Worm (Caenorhabditis elegans) whole organism, L1 larva: ENCODE results near the gene M110.3.

Experiments
- C16A3.4 ChIP-seq: fragments of 150-350 bp; optimal IDR thresholded peaks from 2 replicates; lab custom pipeline; 2014; ENCODE audit warnings: missing biosample characterization, missing genetic modification characterization
- F16B12.6 ChIP-seq: fragments of 150-350 bp; optimal IDR thresholded peaks from 2 replicates; lab custom pipeline; 2014; ENCODE audit warnings: missing biosample characterization, missing genetic modification characterization
- aly-2 ChIP-seq: fragments of 150-350 bp; optimal IDR thresholded peaks from 2 replicates; lab custom pipeline; 2014; ENCODE audit warnings: missing biosample characterization, missing genetic modification characterization
- blmp-1 ChIP-seq: fragments of 150-350 bp; optimal IDR thresholded peaks from 2 replicates; lab custom pipeline; 2014; ENCODE audit warnings: missing biosample characterization, missing genetic modification characterization
- ceh-63 ChIP-seq: fragments of 200-800 bp; sonication (Bioruptor generic); optimal IDR thresholded peaks from 2 replicates; lab custom pipeline; 2018; ENCODE audit warnings: mild to moderate bottlenecking, missing genetic modification characterization, missing compliant biosample characterization
- ceh-8 ChIP-seq: fragments of 200-800 bp; sonication (Bioruptor generic); optimal IDR thresholded peaks from 2 replicates; lab custom pipeline; 2018; ENCODE audit warnings: mild to moderate bottlenecking, missing genetic modification characterization, moderate library complexity, missing compliant biosample characterization
- ceh-88 ChIP-seq: fragments of 200-800 bp; sonication (Bioruptor generic); IDR thresholded peaks from 2 replicates; pipeline ENCODE4 v1.3.6; 2022; ENCODE audit warnings: missing genetic modification characterization, missing compliant biosample characterization
- ceh-90 ChIP-seq: sonication (generic microtip); optimal IDR thresholded peaks from 2 replicates; lab custom pipeline; 2016; ENCODE audit warnings: missing genetic modification characterization, missing compliant biosample characterization
- ces-1 ChIP-seq: fragments of 150-350 bp; optimal IDR thresholded peaks from 2 replicates; lab custom pipeline; 2014; ENCODE audit warnings: missing biosample characterization, missing genetic modification reagents, missing genetic modification characterization
- efl-1 ChIP-seq, 4 experiments: fragments of 150-350 bp; optimal IDR thresholded peaks in 3 of 4; peaks in 1 of 4; 1 replicate in 1 of 4; 2 replicates in 3 of 4; lab custom pipeline; 2014; ENCODE audit warnings: missing biosample characterization in 2 of 4, missing genetic modification characterization in 2 of 4, missing genetic modification reagents in 2 of 4
- efl-3 ChIP-seq: fragments of 200-800 bp; sonication (Bioruptor generic); optimal IDR thresholded peaks from 2 replicates; lab custom pipeline; 2018; ENCODE audit warnings: mild to moderate bottlenecking, missing genetic modification characterization, missing compliant biosample characterization
- egl-13 ChIP-seq: sonication (generic microtip); optimal IDR thresholded peaks from 2 replicates; lab custom pipeline; 2016; ENCODE audit warnings: missing genotype, missing genetic modification reagents, missing genetic modification characterization, missing compliant biosample characterization
- elt-2 ChIP-seq: sonication (generic microtip); optimal IDR thresholded peaks from 2 replicates; lab custom pipeline; 2016; ENCODE audit warnings: missing genetic modification characterization, mild to moderate bottlenecking, inconsistent platforms, missing compliant biosample characterization, missing genetic modification reagents
- fkh-8 ChIP-seq: sonication (generic microtip); optimal IDR thresholded peaks from 2 replicates; lab custom pipeline; 2016; ENCODE audit warnings: mild to moderate bottlenecking, missing genetic modification characterization, missing compliant biosample characterization
- fos-1 ChIP-seq: fragments of 150-350 bp; optimal IDR thresholded peaks from 2 replicates; lab custom pipeline; 2014; ENCODE audit warnings: missing biosample characterization, missing genetic modification characterization
- hlh-17 ChIP-seq: fragments of 200-800 bp; sonication (Bioruptor generic); optimal IDR thresholded peaks from 2 replicates; lab custom pipeline; 2018; ENCODE audit warnings: missing genetic modification characterization, mild to moderate bottlenecking, missing compliant biosample characterization, moderate library complexity, borderline replicate concordance
- hlh-4 ChIP-seq: sonication (generic microtip); optimal IDR thresholded peaks from 2 replicates; lab custom pipeline; 2016; ENCODE audit warnings: mild to moderate bottlenecking, missing genetic modification characterization, missing compliant biosample characterization
- irx-1 ChIP-seq: sonication (generic microtip); optimal IDR thresholded peaks from 2 replicates; lab custom pipeline; 2016; ENCODE audit warnings: missing genetic modification characterization, missing compliant biosample characterization
- lin-14 ChIP-seq: fragments of 200-800 bp; sonication (Bioruptor generic); optimal IDR thresholded peaks from 2 replicates; lab custom pipeline; 2018; ENCODE audit warnings: mild to moderate bottlenecking, missing genetic modification characterization, moderate library complexity, missing compliant biosample characterization
- lin-35 ChIP-seq, 2 experiments: fragments of 150-350 bp; optimal IDR thresholded peaks; 2 replicates each; lab custom pipeline; 2014; ENCODE audit warnings: missing biosample characterization in 2 of 2, missing genetic modification characterization in 2 of 2, missing genetic modification reagents in 2 of 2
- mab-9 ChIP-seq: fragments of 200-800 bp; sonication (Bioruptor generic); IDR thresholded peaks from 2 replicates; pipeline ENCODE4 v1.3.6; 2022; ENCODE audit warnings: missing genetic modification reagents, missing genetic modification characterization, missing compliant biosample characterization
- mef-2 ChIP-seq: fragments of 150-350 bp; optimal IDR thresholded peaks from 2 replicates; lab custom pipeline; 2014; ENCODE audit warnings: missing biosample characterization, missing genetic modification characterization
- nhr-237 ChIP-seq: fragments of 150-350 bp; optimal IDR thresholded peaks from 2 replicates; lab custom pipeline; 2014; ENCODE audit warnings: missing biosample characterization, missing genetic modification characterization
- nhr-71 ChIP-seq: sonication (generic microtip); optimal IDR thresholded peaks from 2 replicates; lab custom pipeline; 2016; ENCODE audit warnings: mild to moderate bottlenecking, missing genetic modification characterization, moderate library complexity, missing compliant biosample characterization
- nhr-76 ChIP-seq: sonication (generic microtip); optimal IDR thresholded peaks from 2 replicates; lab custom pipeline; 2017; ENCODE audit warnings: missing biosample characterization, missing genetic modification characterization
- pax-3 ChIP-seq: fragments of 200-800 bp; sonication (Bioruptor generic); optimal IDR thresholded peaks from 2 replicates; lab custom pipeline; 2018; ENCODE audit warnings: mild to moderate bottlenecking, missing genetic modification characterization, moderate library complexity, missing compliant biosample characterization
- pqm-1 ChIP-seq: sonication (generic microtip); optimal IDR thresholded peaks from 3 replicates; lab custom pipeline; 2017; ENCODE audit warnings: missing biosample characterization, missing genetic modification characterization
- rnt-1 ChIP-seq: sonication (generic microtip); optimal IDR thresholded peaks from 2 replicates; lab custom pipeline; 2016; ENCODE audit warnings: mild to moderate bottlenecking, missing genetic modification characterization, moderate library complexity, missing compliant biosample characterization
- swsn-7 ChIP-seq: sonication (generic microtip); optimal IDR thresholded peaks from 2 replicates; lab custom pipeline; 2016; ENCODE audit warnings: missing genetic modification characterization, missing compliant biosample characterization
- unc-62 ChIP-seq: fragments of 150-350 bp; optimal IDR thresholded peaks from 2 replicates; lab custom pipeline; 2014; ENCODE audit warnings: missing biosample characterization, missing genetic modification reagents, missing genetic modification characterization
- unc-98 ChIP-seq: fragments of 200-800 bp; sonication (Bioruptor generic); IDR thresholded peaks from 2 replicates; pipeline ENCODE4 v1.3.6; 2022; ENCODE audit warnings: missing genetic modification characterization, missing compliant biosample characterization
- vab-15 ChIP-seq: sonication (generic microtip); optimal IDR thresholded peaks from 2 replicates; lab custom pipeline; 2017; ENCODE audit warnings: missing genotype, mild to moderate bottlenecking, missing genetic modification characterization, missing compliant biosample characterization
- zag-1 ChIP-seq: fragments of 150-350 bp; optimal IDR thresholded peaks from 2 replicates; lab custom pipeline; 2014; ENCODE audit warnings: missing biosample characterization, missing genetic modification characterization

M110.3 gene

DNA sequence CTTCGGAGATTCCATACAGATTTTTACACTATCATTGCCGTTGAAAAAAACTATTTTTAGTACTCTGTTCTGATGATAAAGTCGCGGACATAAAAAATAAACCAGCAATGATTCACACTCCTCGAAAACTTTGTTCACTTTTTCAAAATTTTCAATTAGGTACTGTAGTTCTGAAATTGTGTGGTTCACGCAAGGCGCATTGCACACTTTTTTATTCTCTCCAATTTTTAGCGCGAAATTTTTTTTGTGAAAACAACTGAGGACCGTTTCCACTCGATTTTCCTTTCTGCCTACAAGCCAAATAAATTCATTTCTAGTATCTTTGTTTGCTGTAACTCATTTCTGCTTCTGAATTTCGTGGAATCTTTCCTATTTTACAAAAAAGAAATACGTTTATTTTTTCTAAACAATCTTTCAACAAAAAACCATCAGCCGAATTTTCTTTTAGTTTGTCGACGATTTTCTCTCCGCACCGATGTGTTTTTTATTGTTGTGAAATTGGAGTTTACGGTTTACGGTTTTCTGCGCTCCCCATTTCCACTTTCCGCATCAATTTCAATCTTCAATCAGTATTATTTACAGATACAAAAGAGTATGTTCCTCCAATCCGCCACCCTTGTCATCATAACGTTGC lies 36.9 kb upstream of the M110.3 start, which contains the start of gene F35C11.5:
F35C11.5 (plus strand) TSS at position 584 of the 634 bp plus-strand sequence.
- TF ChIP-seq blmp-1 (tag; lab: Kevin White, UChicago) (no peak), ceh-90 (tag; lab: Kevin White, UChicago) (no peak), aly-2 (no peak), ceh-8 (no peak), pqm-1 (tag; lab: Kevin White, UChicago) (no peak), hlh-17 (GFP tag; lab: Kevin White, UChicago) (no peak), egl-13 (tag; lab: Kevin White, UChicago) (no peak)

DNA sequence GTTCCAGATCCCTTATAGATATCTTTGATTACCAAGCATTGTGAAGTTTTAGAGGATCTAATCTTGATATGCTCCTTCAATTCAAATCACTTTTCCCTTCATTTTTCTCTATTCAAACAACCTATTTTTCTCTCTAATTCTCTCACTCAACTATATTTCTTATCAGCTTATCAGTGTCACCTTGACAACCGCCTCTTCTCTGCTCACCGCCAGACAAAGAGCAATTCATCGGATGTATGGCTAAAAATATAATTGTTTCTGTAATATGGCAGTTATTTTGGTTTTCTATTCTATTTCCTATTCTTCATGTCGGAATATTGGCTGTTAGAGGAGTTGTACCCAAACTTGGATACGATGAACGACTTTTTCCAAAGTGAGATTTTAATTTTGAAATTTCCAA lies 33.3 kb upstream of the M110.3 start:
- TF ChIP-seq swsn-7 (tag; lab: Kevin White, UChicago) (no peak), lin-14 (GFP tag; lab: Kevin White, UChicago) (no peak), fkh-8 (tag; lab: Kevin White, UChicago) (no peak), hlh-4 (tag; lab: Kevin White, UChicago) (no peak), elt-2 (tag; lab: Kevin White, UChicago) (peak; percentile 36)
- TF ChIP-seq, all 84 proteins: peak for 1

ce11 chrII:8248745-8249144 lies 32.3 kb upstream of the M110.3 start, which contains the start of the genes F35C11.2 and F35C11.4:
Gene F35C11.2, minus strand, starts transcription at chrII:8248834.
Gene F35C11.4, plus strand, starts transcription at chrII:8249004.
- TF ChIP-seq rnt-1 (tag; lab: Kevin White, UChicago) (no peak), ceh-90 (tag; lab: Kevin White, UChicago) (no peak), C16A3.4 (tag; lab: Kevin White, UChicago) (no peak), irx-1 (tag; lab: Kevin White, UChicago) (no peak), elt-2 (tag; lab: Kevin White, UChicago) (peak; percentile 60), nhr-76 (tag; lab: Kevin White, UChicago) (no peak), lin-14 (GFP tag; lab: Kevin White, UChicago) (peak; percentile 1), ceh-63 (GFP tag; lab: Kevin White, UChicago) (no peak), nhr-237 (tag; lab: Kevin White, UChicago) (no peak), fos-1 (no peak), efl-3 (GFP tag; lab: Kevin White, UChicago) (no peak), unc-62 (no peak), mef-2 (no peak), vab-15 (tag; lab: Kevin White, UChicago) (no peak), lin-35 (GFP tag; optimal IDR thresholded peaks at IDR 0.05; lab: Kevin White, UChicago) (peak in 1 of 2 experiments; percentile 17), mab-9 (GFP tag; lab: Robert Waterston, UW) (no peak), pax-3 (no peak), swsn-7 (tag; lab: Kevin White, UChicago) (no peak), efl-1 (optimal IDR thresholded peaks at IDR 0.05; lab: Kevin White, UChicago) (no peak), efl-1 (GFP tag; optimal IDR thresholded peaks at IDR 0.05 in 1 of 2; lab: Kevin White, UChicago) (peak in 1 of 2 experiments; percentile 85), ces-1 (GFP tag; lab: Kevin White, UChicago) (no peak), ceh-88 (no peak)

ce11 chrII:8246476-8246875 lies 30.1 kb upstream of the M110.3 start, which contains the start of gene F35C11.3:
Gene F35C11.3, plus strand, starts transcription at chrII:8246776.
- no peak for TF ChIP-seq zag-1 (tag; lab: Kevin White, UChicago)
- no peak for TF ChIP-seq nhr-71 (tag; lab: Kevin White, UChicago)
- no peak for TF ChIP-seq unc-98 (GFP tag; lab: Robert Waterston, UW)
- no peak for TF ChIP-seq ceh-8
- TF ChIP-seq F16B12.6 (tag; lab: Kevin White, UChicago) = no peak
- no peak for TF ChIP-seq mef-2
- no peak for TF ChIP-seq ces-1 (GFP tag; lab: Kevin White, UChicago)
